Fruit fly (Drosophila melanogaster) Kc167 (cell line): ENCODE measurements around the gene CG4598.

Experiments
- Myc ChIP-seq: fragments of >200 bp; optimal IDR thresholded peaks from 2 replicates; lab custom pipeline; 2017; ENCODE audit warnings: missing external identifiers
- Sin3A ChIP-seq: fragments of >200 bp; optimal IDR thresholded peaks from 2 replicates; lab custom pipeline; 2018; ENCODE audit warnings: missing external identifiers
- h ChIP-seq: fragments of >200 bp; optimal IDR thresholded peaks from 3 replicates; lab custom pipeline; 2018; ENCODE audit warnings: missing external identifiers
- insv ChIP-seq: fragments of >200 bp; optimal IDR thresholded peaks from 3 replicates; lab custom pipeline; 2018; ENCODE audit warnings: missing external identifiers
- psq ChIP-seq: fragments of >200 bp; optimal IDR thresholded peaks from 2 replicates; lab custom pipeline; 2017; ENCODE audit warnings: missing external identifiers
- ttk ChIP-seq: sonication (Bioruptor generic); optimal IDR thresholded peaks from 2 replicates; lab custom pipeline; 2017; ENCODE audit warnings: missing external identifiers

- TF ChIP-seq psq (no peak), ttk (lab: Kevin White, UChicago) (no peak), Sin3A (lab: Kevin White, UChicago) (no peak), Myc (no peak), h (no peak), insv (lab: Kevin White, UChicago) (no peak)
Measured at dm6 chr2L:9897296-9897695, 21.1 kb upstream of the CG4598 start, which contains the start of gene RpS2.
